Worm (Caenorhabditis elegans) whole organism, young adult: ENCODE results near the gene K02A2.1.

ENCODE experiments used
- B0019.2 ChIP-seq: fragments of 200-800 bp; sonication (Bioruptor generic); conservative IDR thresholded peaks from 2 replicates; pipeline ENCODE4 v1.3.6; 2022; ENCODE audit warnings: missing genetic modification reagents, missing genetic modification characterization, missing compliant biosample characterization
- B0035.1 ChIP-seq: sonication (generic microtip); optimal IDR thresholded peaks from 2 replicates; lab custom pipeline; 2016; ENCODE audit warnings: missing genetic modification characterization, mild to moderate bottlenecking, missing compliant biosample characterization, missing genotype, missing genetic modification reagents
- B0336.3 ChIP-seq: fragments of 200-800 bp; sonication (Bioruptor generic); IDR thresholded peaks from 2 replicates; pipeline ENCODE4 v1.3.6; 2022; ENCODE audit warnings: missing genetic modification characterization, missing compliant biosample characterization
- C17E4.6 ChIP-seq: fragments of 200-800 bp; sonication (Bioruptor generic); IDR thresholded peaks from 2 replicates; pipeline ENCODE4 v1.3.6; 2022; ENCODE audit warnings: missing genetic modification reagents, missing genetic modification characterization, missing compliant biosample characterization
- D2030.7 ChIP-seq: fragments of 200-800 bp; sonication (Bioruptor generic); IDR thresholded peaks from 2 replicates; pipeline ENCODE4 v1.3.6; 2022; ENCODE audit warnings: missing genetic modification reagents, missing genetic modification characterization, missing compliant biosample characterization
- F23B12.7 ChIP-seq: sonication (generic microtip); optimal IDR thresholded peaks from 2 replicates; lab custom pipeline; 2017; ENCODE audit warnings: missing genetic modification characterization, mild to moderate bottlenecking, missing compliant biosample characterization, antibody characterized with exemption, moderate library complexity; ENCODE audit not compliant: insufficient read depth
- F39B2.1 ChIP-seq: fragments of 200-800 bp; sonication (Bioruptor generic); IDR thresholded peaks from 2 replicates; pipeline ENCODE4 v1.3.6; 2022; ENCODE audit warnings: missing genetic modification reagents, missing genetic modification characterization, missing compliant biosample characterization
- T07F8.4 ChIP-seq: sonication (generic microtip); optimal IDR thresholded peaks from 2 replicates; lab custom pipeline; 2016; ENCODE audit warnings: mild to moderate bottlenecking, missing genetic modification characterization, moderate library complexity, missing compliant biosample characterization
- T26A5.8 ChIP-seq: sonication (generic microtip); optimal IDR thresholded peaks from 2 replicates; lab custom pipeline; 2016; ENCODE audit warnings: missing genetic modification characterization, missing compliant biosample characterization
- Y56A3A.18 ChIP-seq: fragments of 200-800 bp; sonication (Bioruptor generic); IDR thresholded peaks from 2 replicates; pipeline ENCODE4 v1.3.6; 2022; ENCODE audit warnings: missing genetic modification reagents, missing genetic modification characterization, missing compliant biosample characterization
- aptf-2 ChIP-seq: fragments of 200-800 bp; sonication (Bioruptor generic); conservative IDR thresholded peaks from 2 replicates; pipeline ENCODE4 v1.3.6; 2022; ENCODE audit warnings: missing genetic modification reagents, missing genetic modification characterization, missing compliant biosample characterization
- atf-7 ChIP-seq: sonication (generic microtip); optimal IDR thresholded peaks from 2 replicates; lab custom pipeline; 2017; ENCODE audit warnings: mild to moderate bottlenecking, missing genetic modification characterization, missing compliant biosample characterization
- attf-5 ChIP-seq: fragments of 200-800 bp; sonication (Bioruptor generic); optimal IDR thresholded peaks from 2 replicates; lab custom pipeline; 2018; ENCODE audit warnings: mild to moderate bottlenecking, missing genetic modification characterization, missing compliant biosample characterization
- bed-1 ChIP-seq: fragments of 200-800 bp; sonication (Bioruptor generic); IDR thresholded peaks from 2 replicates; pipeline ENCODE4 v1.3.6; 2022; ENCODE audit warnings: missing genetic modification reagents, missing genetic modification characterization, missing compliant biosample characterization
- bed-2 ChIP-seq: fragments of 200-800 bp; sonication (Bioruptor generic); IDR thresholded peaks from 2 replicates; pipeline ENCODE4 v1.3.6; 2022; ENCODE audit warnings: missing genetic modification reagents, missing genetic modification characterization, missing compliant biosample characterization
- ceh-40 ChIP-seq: fragments of 200-800 bp; sonication (Bioruptor generic); IDR thresholded peaks from 2 replicates; pipeline ENCODE4 v1.3.6; 2022; ENCODE audit warnings: missing genetic modification characterization, missing compliant biosample characterization
- ceh-58 ChIP-seq: fragments of 200-800 bp; sonication (Bioruptor generic); IDR thresholded peaks from 2 replicates; pipeline ENCODE4 v1.3.6; 2022; ENCODE audit warnings: missing genetic modification characterization, missing compliant biosample characterization
- ceh-91 ChIP-seq: fragments of 200-800 bp; sonication (Bioruptor generic); IDR thresholded peaks from 2 replicates; pipeline ENCODE4 v1.3.6; 2022; ENCODE audit warnings: missing genetic modification reagents, missing genetic modification characterization, missing compliant biosample characterization
- efl-1 ChIP-seq: fragments of 150-350 bp; optimal IDR thresholded peaks from 2 replicates; lab custom pipeline; 2014; ENCODE audit warnings: missing biosample characterization, missing genetic modification reagents, missing genetic modification characterization
- lir-1 ChIP-seq: fragments of 200-800 bp; sonication (Bioruptor generic); conservative IDR thresholded peaks from 2 replicates; pipeline ENCODE4 v1.3.6; 2022; ENCODE audit warnings: missing genetic modification reagents, missing genetic modification characterization, missing compliant biosample characterization
- lsy-27 ChIP-seq: sonication (generic microtip); optimal IDR thresholded peaks from 2 replicates; lab custom pipeline; 2017; ENCODE audit warnings: missing genetic modification characterization, mild to moderate bottlenecking, missing compliant biosample characterization, antibody characterized with exemption, missing genotype, borderline replicate concordance; ENCODE audit not compliant: insufficient read depth
- madf-3 ChIP-seq: fragments of 200-800 bp; sonication (Bioruptor generic); IDR thresholded peaks from 2 replicates; pipeline ENCODE4 v1.3.6; 2022; ENCODE audit warnings: missing genetic modification reagents, missing genetic modification characterization, missing compliant biosample characterization
- madf-8 ChIP-seq: fragments of 200-800 bp; sonication (Bioruptor generic); conservative IDR thresholded peaks from 2 replicates; pipeline ENCODE4 v1.3.6; 2022; ENCODE audit warnings: missing genetic modification reagents, missing genetic modification characterization, missing compliant biosample characterization
- nfya-1 ChIP-seq: sonication (generic microtip); optimal IDR thresholded peaks from 2 replicates; lab custom pipeline; 2017; ENCODE audit warnings: antibody characterized with exemption, missing compliant biosample characterization, missing genetic modification characterization, borderline replicate concordance; ENCODE audit not compliant: insufficient read depth
- nfyb-1 ChIP-seq: fragments of 200-800 bp; sonication (Bioruptor generic); IDR thresholded peaks from 2 replicates; pipeline ENCODE4 v1.3.6; 2022; ENCODE audit warnings: missing genetic modification reagents, missing genetic modification characterization, missing compliant biosample characterization
- nhr-179 ChIP-seq: sonication (generic microtip); optimal IDR thresholded peaks from 2 replicates; lab custom pipeline; 2016; ENCODE audit warnings: mild to moderate bottlenecking, missing genetic modification characterization, missing compliant biosample characterization
- nhr-90 ChIP-seq: sonication (generic microtip); optimal IDR thresholded peaks from 2 replicates; lab custom pipeline; 2016; ENCODE audit warnings: missing genotype, mild to moderate bottlenecking, missing genetic modification characterization, missing compliant biosample characterization
- rec-8 ChIP-seq, 2 experiments: sonication (generic microtip); optimal IDR thresholded peaks; 2 replicates each; lab custom pipeline; 2016; ENCODE audit warnings: mild to moderate bottlenecking in 2 of 2, missing genetic modification characterization in 2 of 2, missing genetic modification reagents in 2 of 2, missing genotype in 2 of 2, missing biosample characterization in 1 of 2, missing compliant biosample characterization in 1 of 2, moderate library complexity in 1 of 2
- repo-1 ChIP-seq: sonication (generic microtip); optimal IDR thresholded peaks from 2 replicates; lab custom pipeline; 2017; ENCODE audit warnings: mild to moderate bottlenecking, missing genetic modification characterization, missing compliant biosample characterization
- rpc-1 ChIP-seq, 2 experiments: fragments of 150-350 bp in 1 of 2; sonication (generic microtip) in 1 of 2; optimal IDR thresholded peaks; 2 replicates each; lab custom pipeline; 2014 to 2018; ENCODE audit warnings: missing biosample characterization in 1 of 2, missing genetic modification characterization in 1 of 2, missing genetic modification reagents in 1 of 2, missing genotype in 1 of 2
- sdz-38 ChIP-seq: sonication (generic microtip); optimal IDR thresholded peaks from 2 replicates; lab custom pipeline; 2016; ENCODE audit warnings: missing genotype, missing genetic modification characterization, missing compliant biosample characterization
- sea-2 ChIP-seq: fragments of 200-800 bp; sonication (Bioruptor generic); IDR thresholded peaks from 2 replicates; pipeline ENCODE4 v1.3.6; 2022; ENCODE audit warnings: missing genetic modification characterization, missing compliant biosample characterization
- snpc-1.3 ChIP-seq: sonication (generic microtip); optimal IDR thresholded peaks from 2 replicates; lab custom pipeline; 2017; ENCODE audit warnings: missing genetic modification characterization, mild to moderate bottlenecking, missing compliant biosample characterization, antibody characterized with exemption, moderate library complexity, missing genotype, missing genetic modification reagents; ENCODE audit not compliant: insufficient read depth
- snpc-3.4 ChIP-seq: sonication (generic microtip); optimal IDR thresholded peaks from 2 replicates; lab custom pipeline; 2017; ENCODE audit warnings: missing genetic modification characterization, mild to moderate bottlenecking, missing compliant biosample characterization, antibody characterized with exemption, moderate library complexity, missing genotype, missing genetic modification reagents
- tlf-1 ChIP-seq: fragments of 200-800 bp; sonication (Bioruptor generic); optimal IDR thresholded peaks from 2 replicates; lab custom pipeline; 2018; ENCODE audit warnings: mild to moderate bottlenecking, missing genetic modification characterization, missing compliant biosample characterization
- unc-62 ChIP-seq: fragments of 150-350 bp; optimal IDR thresholded peaks from 2 replicates; lab custom pipeline; 2014; ENCODE audit warnings: missing biosample characterization, missing genetic modification reagents, missing genetic modification characterization
- ztf-18 ChIP-seq: sonication (generic microtip); optimal IDR thresholded peaks from 2 replicates; lab custom pipeline; 2016; ENCODE audit warnings: missing genotype, mild to moderate bottlenecking, missing genetic modification characterization, missing compliant biosample characterization
- ztf-3 ChIP-seq: fragments of 200-800 bp; sonication (Bioruptor generic); optimal IDR thresholded peaks from 2 replicates; lab custom pipeline; 2018; ENCODE audit warnings: mild to moderate bottlenecking, missing genetic modification characterization, missing compliant biosample characterization
- ztf-6 ChIP-seq: fragments of 200-800 bp; sonication (Bioruptor generic); IDR thresholded peaks from 2 replicates; pipeline ENCODE4 v1.3.6; 2022; ENCODE audit warnings: missing genetic modification reagents, missing genetic modification characterization, missing compliant biosample characterization

The K02A2.1 gene

DNA sequence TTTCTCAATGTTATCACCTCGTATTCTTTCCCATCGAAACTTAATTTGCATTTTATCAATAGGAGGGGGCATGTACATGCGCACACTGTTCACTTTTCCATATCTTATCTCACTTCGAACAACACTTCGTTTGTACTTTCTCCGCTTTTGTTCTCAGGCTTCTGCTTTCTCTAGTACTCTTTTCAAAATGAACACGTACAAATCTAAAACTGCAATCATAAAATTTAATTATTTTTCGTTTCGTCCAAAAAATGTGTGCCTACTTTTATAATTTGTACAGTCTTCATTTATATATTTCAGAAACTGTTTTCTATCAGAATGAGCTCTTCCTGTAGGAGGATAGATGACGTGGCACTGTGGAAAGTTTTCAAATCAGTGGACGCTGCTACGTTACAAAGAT is 36.3 kb upstream of the K02A2.1 start, which contains the start of gene C07D10.1:
C07D10.1 (plus strand) TSS at position 301 of the 400 bp plus-strand sequence.
- no peak for TF ChIP-seq repo-1
- no peak for TF ChIP-seq madf-3 (GFP tag; lab: Robert Waterston, UW)
- no peak for TF ChIP-seq D2030.7 (GFP tag; lab: Robert Waterston, UW)
- TF ChIP-seq atf-7 (tag; lab: Kevin White, UChicago) = no peak
- no peak for TF ChIP-seq lir-1
- no peak for TF ChIP-seq nhr-179 (tag; lab: Kevin White, UChicago)
- no peak for TF ChIP-seq efl-1 (GFP tag; lab: Kevin White, UChicago)
- TF ChIP-seq ceh-58 (GFP tag; lab: Robert Waterston, UW) = no peak
- no peak for TF ChIP-seq B0019.2 (GFP tag; lab: Robert Waterston, UW)
- no peak for TF ChIP-seq lsy-27 (tag; lab: Kevin White, UChicago)
- no peak for TF ChIP-seq rec-8 (tag; optimal IDR thresholded peaks at IDR 0.05; lab: Kevin White, UChicago)
- TF ChIP-seq attf-5 (GFP tag; lab: Kevin White, UChicago) = no peak
- no peak for TF ChIP-seq F39B2.1 (GFP tag; lab: Robert Waterston, UW)
- TF ChIP-seq T07F8.4 (tag; lab: Kevin White, UChicago) = no peak
- TF ChIP-seq C17E4.6 (GFP tag; lab: Robert Waterston, UW) = no peak
- no peak for TF ChIP-seq snpc-3.4 (tag; lab: Kevin White, UChicago)
- TF ChIP-seq nfya-1 (tag; lab: Kevin White, UChicago) = no peak
- TF ChIP-seq nhr-90 (tag; lab: Kevin White, UChicago) = no peak

DNA sequence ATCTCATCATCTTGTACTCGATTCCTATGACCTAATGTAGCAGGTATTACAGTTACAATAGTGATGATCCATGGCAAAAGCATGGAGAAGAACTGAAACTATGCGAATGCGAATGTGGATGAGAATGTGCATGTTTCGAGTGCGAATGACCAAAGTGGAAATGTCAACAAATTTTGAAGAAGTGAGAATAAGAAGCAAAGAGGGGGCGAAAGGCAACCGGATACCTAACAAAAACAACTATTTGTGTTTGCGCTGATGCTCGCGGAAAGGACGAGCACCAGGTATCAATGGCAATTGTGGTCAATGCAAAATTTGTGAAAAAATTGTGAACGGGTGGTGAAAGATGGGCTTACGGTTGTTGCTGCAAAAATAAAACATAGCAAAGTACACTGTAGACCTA is 32.4 kb upstream of the K02A2.1 start, which contains the start of gene nas-7:
nas-7 (minus strand) TSS at position 101 of the 400 bp plus-strand sequence.
- TF ChIP-seq nfyb-1 (GFP tag; lab: Robert Waterston, UW) (no peak), ztf-6 (GFP tag; lab: Robert Waterston, UW) (no peak), aptf-2 (GFP tag; lab: Robert Waterston, UW) (no peak)

DNA sequence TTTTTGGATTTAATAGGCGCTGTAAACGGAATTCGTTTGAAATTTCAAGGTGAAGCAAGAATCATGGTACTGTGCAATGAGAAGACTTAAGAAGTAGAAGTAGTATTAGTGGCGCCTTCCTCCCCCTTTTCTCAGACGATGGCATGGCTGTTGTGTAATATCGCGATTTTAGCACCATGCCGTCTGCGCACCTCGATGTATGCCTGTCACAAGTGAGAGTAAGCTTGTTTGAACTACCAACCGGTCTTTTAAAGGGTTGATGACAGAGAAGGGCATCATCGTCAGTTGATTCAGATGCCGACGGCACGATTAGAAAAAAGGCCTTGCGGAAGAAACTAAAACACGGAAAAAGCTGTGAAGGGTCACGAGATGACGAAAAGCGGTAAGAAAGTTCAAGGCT is 31.1 kb upstream of the K02A2.1 start:
- TF ChIP-seq sea-2 (GFP tag; lab: Robert Waterston, UW) (no peak), unc-62 (no peak), bed-1 (GFP tag; lab: Robert Waterston, UW) (no peak), ceh-40 (no peak), ceh-91 (GFP tag; lab: Robert Waterston, UW) (no peak), B0035.1 (tag; lab: Kevin White, UChicago) (no peak), tlf-1 (GFP tag; lab: Kevin White, UChicago) (no peak)
- TF ChIP-seq, all 124 proteins: peak for 0

DNA sequence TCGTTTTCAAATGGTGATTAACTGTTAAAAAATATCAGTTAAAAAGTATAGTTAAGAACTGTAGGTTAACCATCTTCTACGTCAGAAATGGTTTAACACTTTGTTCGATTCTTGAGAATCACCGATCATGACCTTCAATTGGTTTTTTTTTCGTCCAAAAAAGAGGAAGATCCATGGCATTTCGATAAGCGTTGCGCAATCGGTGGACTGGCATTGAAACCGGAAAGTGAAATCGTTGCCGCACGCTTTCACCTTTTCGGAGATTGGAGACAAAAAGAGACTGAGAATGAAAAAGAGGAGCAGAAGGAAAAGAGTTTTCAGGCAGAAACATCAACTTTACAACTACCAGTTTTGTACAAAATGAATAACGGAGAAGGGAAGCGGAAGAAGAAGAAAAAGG is 29.8 kb upstream of the K02A2.1 start:
- no peak for TF ChIP-seq nhr-90 (tag; lab: Kevin White, UChicago)
- TF ChIP-seq ztf-3 (GFP tag; lab: Kevin White, UChicago) = no peak
- TF ChIP-seq T26A5.8 = no peak
- TF ChIP-seq rpc-1 (optimal IDR thresholded peaks at IDR 0.05; lab: Kevin White, UChicago) = no peak
- TF ChIP-seq rpc-1 (tag; optimal IDR thresholded peaks at IDR 0.05; lab: Kevin White, UChicago) = no peak
- no peak for TF ChIP-seq ztf-18 (tag; lab: Kevin White, UChicago)
- TF ChIP-seq ceh-91 (GFP tag; lab: Robert Waterston, UW) = no peak
- TF ChIP-seq Y56A3A.18 (GFP tag; lab: Robert Waterston, UW) = no peak
- no peak for TF ChIP-seq lir-1
- no peak for TF ChIP-seq B0336.3 (GFP tag; lab: Robert Waterston, UW)
- TF ChIP-seq madf-8 (GFP tag; lab: Robert Waterston, UW) = no peak
- no peak for TF ChIP-seq snpc-1.3 (tag; lab: Kevin White, UChicago)
- no peak for TF ChIP-seq efl-1 (GFP tag; lab: Kevin White, UChicago)
- no peak for TF ChIP-seq bed-1 (GFP tag; lab: Robert Waterston, UW)
- TF ChIP-seq sdz-38 (tag; lab: Kevin White, UChicago) = no peak
- no peak for TF ChIP-seq F23B12.7 (tag; lab: Kevin White, UChicago)
- TF ChIP-seq bed-2 (GFP tag; lab: Robert Waterston, UW) = no peak
